Fruit fly (Drosophila melanogaster) whole organism, prepupa: ENCODE measurements around the gene CG6739.

Experiments used
- Blimp-1 ChIP-seq: fragments of 200-800 bp; sonication (Bioruptor generic); optimal IDR thresholded peaks from 3 replicates; lab custom pipeline; 2017; ENCODE audit warnings: missing biosample characterization, missing genetic modification characterization, mild to moderate bottlenecking, moderate library complexity, missing genetic modification reagents
- CG10669 ChIP-seq: fragments of 200-800 bp; sonication (Bioruptor generic); optimal IDR thresholded peaks from 3 replicates; lab custom pipeline; 2018; ENCODE audit warnings: missing biosample characterization, mild to moderate bottlenecking, missing genetic modification characterization, moderate library complexity
- CG11294 ChIP-seq: fragments of 200-800 bp; sonication (Bioruptor generic); IDR thresholded peaks from 2 replicates; pipeline ENCODE4 v1.3.6; 2022; ENCODE audit warnings: missing biosample characterization, missing genetic modification characterization
- CG11902 ChIP-seq: fragments of 200-800 bp; sonication (Bioruptor generic); optimal IDR thresholded peaks from 3 replicates; lab custom pipeline; 2016; ENCODE audit warnings: missing biosample characterization, missing genetic modification characterization
- CG3032 ChIP-seq: fragments of 200-800 bp; optimal IDR thresholded peaks from 2 replicates; lab custom pipeline; 2019; ENCODE audit warnings: missing biosample characterization, mild to moderate bottlenecking, missing genetic modification characterization, moderate library complexity
- CG32006 ChIP-seq: fragments of 200-800 bp; sonication (Bioruptor generic); optimal IDR thresholded peaks from 3 replicates; lab custom pipeline; 2017; ENCODE audit warnings: missing biosample characterization, mild to moderate bottlenecking, missing genetic modification characterization
- CG34406 ChIP-seq: fragments of 200-800 bp; sonication (Bioruptor generic); optimal IDR thresholded peaks from 3 replicates; lab custom pipeline; 2016; ENCODE audit warnings: missing biosample characterization, missing genetic modification characterization
- CG4318 ChIP-seq: fragments of 200-800 bp; sonication (Bioruptor generic); optimal IDR thresholded peaks from 3 replicates; lab custom pipeline; 2017; ENCODE audit warnings: missing biosample characterization, mild to moderate bottlenecking, missing genetic modification characterization
- CG6163 ChIP-seq: fragments of 200-800 bp; sonication (Bioruptor generic); IDR thresholded peaks from 3 replicates; pipeline ENCODE4 v1.3.6; 2022; ENCODE audit warnings: missing biosample characterization, missing genetic modification characterization
- CG6276 ChIP-seq: fragments of 200-800 bp; sonication (Bioruptor generic); optimal IDR thresholded peaks from 2 replicates; lab custom pipeline; 2017; ENCODE audit warnings: missing biosample characterization, mild to moderate bottlenecking, missing genetic modification characterization
- CG6792 ChIP-seq: fragments of 200-800 bp; sonication (Bioruptor generic); optimal IDR thresholded peaks from 3 replicates; lab custom pipeline; 2016; ENCODE audit warnings: missing biosample characterization, missing genetic modification characterization
- CG6808 ChIP-seq: fragments of 200-800 bp; sonication (Bioruptor generic); optimal IDR thresholded peaks from 3 replicates; lab custom pipeline; 2017; ENCODE audit warnings: missing biosample characterization, missing genetic modification characterization, mild to moderate bottlenecking, moderate library complexity, missing genetic modification reagents
- CG6854 ChIP-seq: fragments of 200-800 bp; sonication (Bioruptor generic); optimal IDR thresholded peaks from 2 replicates; lab custom pipeline; 2017; ENCODE audit warnings: missing biosample characterization, mild to moderate bottlenecking, missing genetic modification characterization
- CG8319 ChIP-seq: fragments of 200-800 bp; sonication (Bioruptor generic); optimal IDR thresholded peaks from 3 replicates; lab custom pipeline; 2016; ENCODE audit warnings: missing biosample characterization, missing genetic modification characterization
- Eip75B ChIP-seq: fragments of 200-800 bp; sonication (Bioruptor generic); optimal IDR thresholded peaks from 3 replicates; lab custom pipeline; 2016; ENCODE audit warnings: missing biosample characterization, missing genetic modification characterization
- Gug ChIP-seq: fragments of 200-800 bp; sonication (Bioruptor generic); IDR thresholded peaks from 2 replicates; pipeline ENCODE4 v1.3.6; 2022; ENCODE audit warnings: missing biosample characterization, missing genetic modification characterization
- Hr38 ChIP-seq: sonication (Bioruptor generic); optimal IDR thresholded peaks from 2 replicates; lab custom pipeline; 2016; ENCODE audit warnings: missing biosample characterization, missing genetic modification characterization
- Hr39 ChIP-seq: fragments of 200-800 bp; sonication (Bioruptor generic); optimal IDR thresholded peaks from 2 replicates; lab custom pipeline; 2016; ENCODE audit warnings: missing biosample characterization, missing genetic modification characterization
- Hr4 ChIP-seq: fragments of 200-800 bp; sonication (Bioruptor generic); optimal IDR thresholded peaks from 3 replicates; lab custom pipeline; 2016; ENCODE audit warnings: missing biosample characterization, missing genetic modification characterization
- Lpt ChIP-seq: fragments of 200-800 bp; sonication (Bioruptor generic); optimal IDR thresholded peaks from 3 replicates; lab custom pipeline; 2016; ENCODE audit warnings: missing biosample characterization, missing genetic modification characterization
- Met ChIP-seq: fragments of 200-800 bp; sonication (Bioruptor generic); optimal IDR thresholded peaks from 3 replicates; lab custom pipeline; 2016; ENCODE audit warnings: missing biosample characterization, missing genetic modification characterization
- OdsH ChIP-seq: fragments of 200-800 bp; sonication (Bioruptor generic); optimal IDR thresholded peaks from 3 replicates; lab custom pipeline; 2016; ENCODE audit warnings: missing biosample characterization, missing genetic modification characterization
- Smox ChIP-seq: fragments of 200-800 bp; sonication (Bioruptor generic); optimal IDR thresholded peaks from 3 replicates; lab custom pipeline; 2016; ENCODE audit warnings: missing biosample characterization, missing genetic modification characterization
- Sox102F ChIP-seq: fragments of 200-800 bp; sonication (Bioruptor generic); optimal IDR thresholded peaks from 2 replicates; lab custom pipeline; 2016; ENCODE audit warnings: missing biosample characterization, mild to moderate bottlenecking, missing genetic modification characterization
- Sox14 ChIP-seq: fragments of 200-800 bp; sonication (Bioruptor generic); optimal IDR thresholded peaks from 3 replicates; lab custom pipeline; 2016; ENCODE audit warnings: missing biosample characterization, missing genetic modification characterization
- Sox15 ChIP-seq: fragments of 200-800 bp; sonication (Bioruptor generic); optimal IDR thresholded peaks from 3 replicates; lab custom pipeline; 2016; ENCODE audit warnings: missing biosample characterization, missing genetic modification characterization
- achi ChIP-seq: fragments of 200-800 bp; sonication (Bioruptor generic); optimal IDR thresholded peaks from 3 replicates; lab custom pipeline; 2016; ENCODE audit warnings: missing biosample characterization, missing genetic modification characterization
- acj6 ChIP-seq: fragments of 200-800 bp; sonication (Bioruptor generic); optimal IDR thresholded peaks from 3 replicates; lab custom pipeline; 2016; ENCODE audit warnings: missing biosample characterization, missing genetic modification characterization
- dsx ChIP-seq: fragments of 200-800 bp; optimal IDR thresholded peaks from 3 replicates; lab custom pipeline; 2019; ENCODE audit warnings: missing biosample characterization, mild to moderate bottlenecking, missing genetic modification characterization, moderate library complexity; ENCODE audit not compliant: poor library complexity, severe bottlenecking
- eg ChIP-seq: fragments of 200-800 bp; sonication (Bioruptor generic); IDR thresholded peaks from 3 replicates; pipeline ENCODE4 v1.3.6; 2022; ENCODE audit warnings: missing biosample characterization, missing genetic modification characterization
- fd59A ChIP-seq: fragments of 200-800 bp; sonication (Bioruptor generic); optimal IDR thresholded peaks from 2 replicates; lab custom pipeline; 2017; ENCODE audit warnings: missing biosample characterization, mild to moderate bottlenecking, missing genetic modification characterization, missing genetic modification reagents
- fkh ChIP-seq: fragments of 200-800 bp; sonication (Bioruptor generic); optimal IDR thresholded peaks from 3 replicates; lab custom pipeline; 2017; ENCODE audit warnings: missing biosample characterization, mild to moderate bottlenecking, missing genetic modification characterization, moderate library complexity
- pdm3 ChIP-seq: fragments of 200-800 bp; sonication (Bioruptor generic); optimal IDR thresholded peaks from 3 replicates; lab custom pipeline; 2016; ENCODE audit warnings: missing biosample characterization, missing genetic modification characterization
- salr ChIP-seq, 2 experiments: fragments of 200-800 bp; sonication (Bioruptor generic); optimal IDR thresholded peaks; 3 replicates each; lab custom pipeline; 2016 to 2018; ENCODE audit warnings: missing biosample characterization in 2 of 2, missing genetic modification characterization in 2 of 2, mild to moderate bottlenecking in 1 of 2
- spab ChIP-seq: fragments of 200-800 bp; sonication (Bioruptor generic); optimal IDR thresholded peaks from 2 replicates; lab custom pipeline; 2017; ENCODE audit warnings: missing biosample characterization, mild to moderate bottlenecking, missing genetic modification characterization, missing genetic modification reagents
- ss ChIP-seq, 2 experiments: fragments of 200-800 bp; sonication (Bioruptor generic); optimal IDR thresholded peaks; 2 replicates in 1 of 2; 3 replicates in 1 of 2; lab custom pipeline; 2017 to 2018; ENCODE audit warnings: mild to moderate bottlenecking in 2 of 2, missing biosample characterization in 2 of 2, missing genetic modification characterization in 2 of 2, moderate library complexity in 1 of 2
- svp ChIP-seq: fragments of 200-800 bp; sonication (Bioruptor generic); peaks from one replicate; lab custom pipeline; 2016; ENCODE audit warnings: missing biosample characterization, missing genetic modification characterization
- vri ChIP-seq: fragments of 200-800 bp; sonication (Bioruptor generic); optimal IDR thresholded peaks from 3 replicates; lab custom pipeline; 2016; ENCODE audit warnings: missing biosample characterization, mild to moderate bottlenecking, missing genetic modification characterization

The CG6739 gene

dm6 chr2L:7580676-7581253 lies 27.4 kb upstream of the CG6739 start (continued):
- TF ChIP-seq Sox14 (GFP tag; lab: Kevin White, UChicago) (no peak), OdsH (GFP tag; lab: Kevin White, UChicago) (no peak), Hr38 (no peak), ss (GFP tag; optimal IDR thresholded peaks at IDR 0.05; lab: Kevin White, UChicago) (peak in 1 of 2 experiments; percentile 42), salr (GFP tag; optimal IDR thresholded peaks at IDR 0.05; lab: Kevin White, UChicago) (no peak), CG3032 (peak; percentile 4), dsx (GFP tag; lab: Kevin White, UChicago) (no peak), CG34406 (GFP tag; lab: Kevin White, UChicago) (no peak), vri (no peak), Smox (GFP tag; lab: Kevin White, UChicago) (no peak), Lpt (GFP tag; lab: Kevin White, UChicago) (no peak), Sox15 (GFP tag; lab: Kevin White, UChicago) (no peak), eg (GFP tag; lab: Robert Waterston, UW) (0 out of 3 replicates have a peak, but pooled peaks have one; percentile 27), Eip75B (GFP tag; lab: Kevin White, UChicago) (no peak), CG11294 (GFP tag; lab: Robert Waterston, UW) (no peak), CG11902 (GFP tag; lab: Kevin White, UChicago) (no peak), CG6276 (GFP tag; lab: Kevin White, UChicago) (peak; percentile 1), CG4318 (GFP tag; lab: Kevin White, UChicago) (no peak), CG32006 (GFP tag; lab: Kevin White, UChicago) (no peak), spab (GFP tag; lab: Kevin White, UChicago) (no peak), fkh (GFP tag; lab: Kevin White, UChicago) (no peak), CG6808 (GFP tag; lab: Kevin White, UChicago) (no peak), CG6163 (GFP tag; lab: Robert Waterston, UW) (no peak), Hr4 (GFP tag; lab: Kevin White, UChicago) (no peak), fd59A (GFP tag; lab: Kevin White, UChicago) (no peak), CG10669 (GFP tag; lab: Kevin White, UChicago) (no peak), Gug (GFP tag; lab: Robert Waterston, UW) (peak; percentile 34; the same call in 1 of the 2 replicates), Blimp-1 (GFP tag; lab: Kevin White, UChicago) (no peak), acj6 (GFP tag; lab: Kevin White, UChicago) (no peak)
- TF ChIP-seq, all 60 proteins: peak for 10

dm6 chr2L:7581624-7582023 lies 26.6 kb upstream of the CG6739 start, which contains the start of gene Spn28B:
Spn28B (plus strand) TSS chr2L:7581924.
- TF ChIP-seq Hr38 (no peak), CG6854 (GFP tag; lab: Kevin White, UChicago) (no peak), CG32006 (GFP tag; lab: Kevin White, UChicago) (peak; percentile 23), Eip75B (GFP tag; lab: Kevin White, UChicago) (no peak), Sox102F (GFP tag; lab: Kevin White, UChicago) (no peak)

DNA sequence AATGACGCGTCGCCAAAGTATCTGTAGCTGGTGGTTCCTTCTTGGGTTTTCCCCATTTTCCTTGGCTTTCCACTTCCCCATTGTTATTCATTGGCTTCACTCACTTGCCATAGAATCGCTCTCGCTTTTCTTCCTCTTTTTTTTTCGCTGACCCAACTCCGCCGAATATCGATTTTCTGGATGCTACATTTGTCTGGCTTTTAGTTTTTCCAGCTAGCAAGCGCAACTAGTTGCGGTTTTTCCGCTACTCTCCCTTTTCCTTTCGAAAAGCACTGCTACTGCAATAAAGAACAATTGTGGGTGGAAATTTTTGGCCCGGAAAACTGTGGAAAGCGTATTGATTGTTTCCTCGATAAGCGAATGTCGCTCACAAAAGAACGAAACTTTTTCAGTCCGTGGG lies 21.1 kb upstream of the CG6739 start:
- TF ChIP-seq Smox (GFP tag; lab: Kevin White, UChicago), result no peak
- TF ChIP-seq Sox102F (GFP tag; lab: Kevin White, UChicago), result no peak
- no peak for TF ChIP-seq pdm3 (GFP tag; lab: Kevin White, UChicago)
- no peak for TF ChIP-seq ss (GFP tag; optimal IDR thresholded peaks at IDR 0.05; lab: Kevin White, UChicago)
- TF ChIP-seq Hr39, result no peak
- TF ChIP-seq CG4318 (GFP tag; lab: Kevin White, UChicago), result no peak
- TF ChIP-seq CG10669 (GFP tag; lab: Kevin White, UChicago), result no peak
- TF ChIP-seq CG6792 (GFP tag; lab: Kevin White, UChicago), result no peak
- TF ChIP-seq Met (GFP tag; lab: Kevin White, UChicago), result no peak
- no peak for TF ChIP-seq svp (GFP tag; lab: Kevin White, UChicago)
- no peak for TF ChIP-seq fd59A (GFP tag; lab: Kevin White, UChicago)
- no peak for TF ChIP-seq CG3032
- no peak for TF ChIP-seq achi (GFP tag; lab: Kevin White, UChicago)
- no peak for TF ChIP-seq Eip75B (GFP tag; lab: Kevin White, UChicago)
- TF ChIP-seq CG32006 (GFP tag; lab: Kevin White, UChicago), result no peak
- no peak for TF ChIP-seq Hr38
- TF ChIP-seq CG6854 (GFP tag; lab: Kevin White, UChicago), result no peak
- no peak for TF ChIP-seq CG8319 (GFP tag; lab: Kevin White, UChicago)
- TF ChIP-seq, all 60 proteins: peak for 0
